Worm (Caenorhabditis elegans): Measurements from ENCODE around the gene fat-1.

ce11 chrIV:13327064-13327463 lies 11.6 kb downstream of the fat-1 start:
- TF ChIP-seq gei-8 (GFP tag; optimal IDR thresholded peaks at IDR 0.05) (no peak), egl-27 (tag; optimal IDR thresholded peaks at IDR 0.05) (no peak), attf-4 (tag; optimal IDR thresholded peaks at IDR 0.05) (no peak), duxl-1 (tag; optimal IDR thresholded peaks at IDR 0.05; ENCODE audit: poor library complexity) (no peak)
